Fruit fly (Drosophila melanogaster): ENCODE data around the gene SP555.

Gene SP555

DNA sequence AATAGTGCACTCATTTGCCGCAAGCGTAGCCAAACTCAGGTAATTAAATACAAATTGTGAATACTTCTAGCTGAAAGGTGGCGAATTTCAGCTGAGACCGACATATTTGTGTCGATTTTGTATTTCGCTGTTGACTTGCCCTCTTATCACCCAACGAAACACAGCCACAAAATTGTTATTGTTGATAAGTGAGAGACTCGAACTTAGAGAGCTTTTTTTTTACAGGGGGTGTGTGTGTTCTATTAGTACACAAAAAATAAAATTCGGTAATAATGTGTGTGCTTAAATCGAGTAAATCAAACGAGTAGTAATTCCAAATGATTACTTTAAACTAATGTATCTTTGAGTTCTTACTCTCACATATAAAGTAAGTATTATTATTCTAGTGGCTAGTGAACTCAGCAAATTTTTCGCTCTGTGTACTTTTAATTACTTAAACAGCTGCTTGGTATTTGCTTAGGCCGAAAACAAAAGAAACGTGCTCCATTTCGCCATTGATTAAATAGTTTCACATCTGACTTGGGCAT, 23.5 kb downstream of the SP555 start:
- TF ChIP-seq ttk (optimal IDR thresholded peaks at IDR 0.05) (no peak), h (optimal IDR thresholded peaks at IDR 0.05) (no peak), Myc (optimal IDR thresholded peaks at IDR 0.05) (no peak), insv (optimal IDR thresholded peaks at IDR 0.05) (no peak), Sin3A (optimal IDR thresholded peaks at IDR 0.05) (no peak), psq (optimal IDR thresholded peaks at IDR 0.05) (no peak)

DNA sequence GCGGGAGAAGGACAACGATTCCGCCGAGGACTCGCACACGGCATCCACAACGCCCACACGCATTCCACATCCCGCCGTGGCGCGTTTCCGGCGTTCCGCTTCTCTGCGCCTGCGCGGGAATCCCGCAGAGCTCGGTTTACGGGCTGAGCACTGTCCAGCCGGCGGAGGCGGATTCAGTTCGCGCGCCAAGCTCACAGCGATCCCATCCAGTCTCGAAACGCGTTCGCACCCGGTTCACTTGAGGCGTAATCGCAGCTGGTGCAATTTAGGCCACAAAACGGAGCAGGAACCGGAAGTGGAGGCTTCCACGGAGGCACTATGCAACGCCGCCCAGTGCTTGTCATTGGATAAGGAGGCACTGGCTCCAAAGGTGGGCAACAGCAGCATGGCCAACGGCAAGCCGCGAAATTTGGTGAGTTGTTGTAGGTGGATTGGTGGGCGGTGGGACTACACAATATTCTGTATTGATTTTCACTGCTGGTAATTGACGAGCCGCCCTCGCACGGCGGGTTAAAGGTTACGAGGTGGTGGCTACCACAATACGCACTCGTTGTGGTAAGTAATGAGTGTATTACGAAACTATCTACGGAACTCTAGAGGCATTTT, 25.4 kb downstream of the SP555 start:
- TF ChIP-seq Myc (optimal IDR thresholded peaks at IDR 0.05) (no peak), insv (optimal IDR thresholded peaks at IDR 0.05) (no peak), ttk (optimal IDR thresholded peaks at IDR 0.05) (no peak), psq (optimal IDR thresholded peaks at IDR 0.05) (no peak), Sin3A (optimal IDR thresholded peaks at IDR 0.05) (no peak), h (optimal IDR thresholded peaks at IDR 0.05) (no peak)

DNA sequence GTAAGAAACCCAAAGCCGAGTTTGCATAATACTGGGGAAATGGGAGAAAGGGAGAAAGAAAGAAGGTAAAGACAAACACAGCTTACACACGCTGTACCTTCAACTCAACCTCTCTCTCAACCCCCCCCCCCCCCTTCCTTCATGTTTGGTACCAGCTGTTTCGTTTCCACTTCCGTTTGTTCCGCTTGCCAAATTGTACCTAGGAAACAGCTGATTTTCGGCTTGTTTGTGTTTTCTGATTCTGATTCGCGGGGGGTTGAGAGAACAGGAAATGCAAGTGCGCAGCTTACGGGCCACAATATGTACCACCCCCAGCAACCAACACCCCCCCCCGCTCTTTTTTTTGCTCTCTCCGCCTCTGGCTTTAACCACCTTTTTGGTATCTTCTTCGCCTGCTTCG, 26.4 kb downstream of the SP555 start:
- TF ChIP-seq h (optimal IDR thresholded peaks at IDR 0.05) = no peak
- TF ChIP-seq insv (optimal IDR thresholded peaks at IDR 0.05) = no peak
- no peak for TF ChIP-seq Sin3A (optimal IDR thresholded peaks at IDR 0.05)
- TF ChIP-seq Myc (optimal IDR thresholded peaks at IDR 0.05) = no peak
- TF ChIP-seq psq (optimal IDR thresholded peaks at IDR 0.05) = no peak
- no peak for TF ChIP-seq ttk (optimal IDR thresholded peaks at IDR 0.05)

DNA sequence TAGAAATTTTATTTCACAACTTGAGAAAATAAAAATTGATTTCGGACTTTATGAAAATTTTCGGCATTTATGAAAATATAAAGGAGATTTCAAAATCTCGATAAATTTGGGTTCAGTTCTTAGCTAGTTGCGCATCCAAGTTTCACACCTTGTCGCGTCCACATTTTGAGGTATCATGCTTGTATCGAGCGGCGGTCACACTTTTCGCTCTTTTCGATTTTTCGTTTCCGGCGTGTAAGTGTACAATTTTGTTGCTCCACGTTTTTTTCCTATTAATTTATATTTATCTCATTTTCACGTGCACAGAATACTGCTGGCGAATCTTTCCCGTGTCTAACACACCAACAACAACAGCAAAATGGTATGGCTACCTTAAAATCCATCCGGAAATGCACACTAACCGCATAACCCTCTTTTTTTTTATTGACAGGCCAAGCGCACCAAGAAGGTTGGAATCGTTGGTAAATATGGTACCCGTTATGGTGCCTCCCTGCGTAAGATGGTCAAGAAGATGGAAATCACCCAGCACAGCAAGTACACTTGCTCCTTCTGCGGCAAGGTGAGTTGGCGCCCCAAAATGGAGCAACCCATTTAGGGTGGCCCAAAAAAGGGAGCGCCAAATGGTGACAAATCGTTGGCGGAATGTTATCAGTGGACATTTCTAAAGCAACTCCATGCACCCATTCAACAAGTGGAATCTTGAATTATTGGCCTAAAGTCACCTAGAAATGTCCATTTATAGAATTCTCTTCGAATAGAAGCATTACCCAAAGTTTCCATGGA, 33.5 kb downstream of the SP555 start, which contains the start of gene RpL37A:
RpL37A (plus strand) TSS at position 161 of the 783 bp plus-strand sequence.
- no peak for TF ChIP-seq ttk (optimal IDR thresholded peaks at IDR 0.05)
- TF ChIP-seq psq (optimal IDR thresholded peaks at IDR 0.05) = no peak
- no peak for TF ChIP-seq Sin3A (optimal IDR thresholded peaks at IDR 0.05)
- no peak for TF ChIP-seq h (optimal IDR thresholded peaks at IDR 0.05)
- no peak for TF ChIP-seq Myc (optimal IDR thresholded peaks at IDR 0.05)
- TF ChIP-seq insv (optimal IDR thresholded peaks at IDR 0.05) = no peak

DNA sequence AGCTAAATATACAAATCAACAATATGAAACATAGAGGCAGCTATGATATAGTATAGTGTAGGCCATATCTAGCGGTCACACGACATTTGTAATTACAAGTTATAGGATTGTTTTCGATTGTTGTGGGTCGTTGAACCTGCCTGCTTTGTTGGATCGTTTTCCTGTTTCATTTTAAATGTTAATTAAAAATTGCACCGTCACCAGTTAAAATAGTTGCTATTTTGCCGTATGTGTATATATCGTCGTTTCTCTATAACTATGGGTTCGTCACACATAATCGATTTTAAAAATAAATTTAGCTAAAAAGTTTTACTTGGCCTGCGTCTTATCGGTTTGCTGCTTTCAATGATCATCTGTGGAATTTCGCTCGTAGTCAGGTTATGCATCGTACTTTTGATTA, 34.8 kb downstream of the SP555 start:
- TF ChIP-seq insv (optimal IDR thresholded peaks at IDR 0.05) (no peak), ttk (optimal IDR thresholded peaks at IDR 0.05) (no peak), psq (optimal IDR thresholded peaks at IDR 0.05) (no peak), Myc (optimal IDR thresholded peaks at IDR 0.05) (no peak), h (optimal IDR thresholded peaks at IDR 0.05) (no peak), Sin3A (optimal IDR thresholded peaks at IDR 0.05) (no peak)

DNA sequence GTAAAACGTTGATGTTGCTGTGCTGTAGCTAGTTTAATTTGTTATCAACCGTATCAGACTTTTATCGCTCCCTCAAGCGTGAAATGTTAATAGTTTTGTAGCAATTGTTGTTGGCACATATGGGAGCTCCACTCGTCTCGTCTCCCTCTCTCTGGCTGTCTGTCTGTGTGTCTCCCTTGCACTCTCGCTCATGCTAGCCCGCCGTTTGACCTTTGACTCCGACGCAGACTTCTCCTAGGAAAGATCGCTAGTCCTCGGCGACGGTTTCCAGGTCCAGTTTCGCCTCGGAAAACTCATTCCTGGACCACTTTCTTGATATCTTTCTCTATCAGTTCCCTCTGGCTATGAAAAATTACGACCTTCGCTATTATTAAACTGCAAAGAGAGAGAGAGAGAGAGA, 41.7 kb downstream of the SP555 start:
- no peak for TF ChIP-seq Myc (optimal IDR thresholded peaks at IDR 0.05)
- TF ChIP-seq ttk (optimal IDR thresholded peaks at IDR 0.05) = no peak
- TF ChIP-seq h (optimal IDR thresholded peaks at IDR 0.05) = no peak
- TF ChIP-seq psq (optimal IDR thresholded peaks at IDR 0.05) = no peak
- TF ChIP-seq Sin3A (optimal IDR thresholded peaks at IDR 0.05) = no peak
- TF ChIP-seq insv (optimal IDR thresholded peaks at IDR 0.05) = no peak

DNA sequence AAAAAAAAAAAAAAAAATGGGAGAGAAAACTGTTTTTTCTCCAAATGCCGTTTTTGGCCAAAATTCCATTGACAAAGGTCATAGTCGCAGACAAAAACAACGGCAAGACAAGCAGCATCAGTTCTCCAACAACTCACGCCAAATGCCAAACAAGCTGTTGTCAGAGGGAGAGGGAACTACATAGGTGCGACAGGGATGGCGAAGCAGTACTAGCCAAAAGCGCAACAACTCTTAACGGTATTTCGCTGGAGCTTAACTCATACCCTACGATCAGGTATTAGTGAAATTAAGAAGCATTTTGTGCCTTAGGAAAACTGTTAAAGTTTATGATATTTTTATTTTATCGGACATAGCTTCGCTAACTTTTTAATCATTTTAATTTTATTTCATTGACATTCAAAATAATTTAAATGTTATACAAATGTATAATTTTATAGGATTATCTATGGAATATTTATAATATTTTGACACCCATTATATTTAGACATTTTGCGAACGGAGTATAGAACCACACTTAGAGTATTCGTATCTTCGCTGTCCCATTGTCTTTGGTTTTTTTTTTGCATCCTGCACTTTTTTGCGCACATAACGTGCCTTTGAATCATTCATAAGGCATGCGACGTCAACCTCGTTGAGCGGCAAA, 42.8 kb downstream of the SP555 start:
- TF ChIP-seq psq (optimal IDR thresholded peaks at IDR 0.05) (no peak), insv (optimal IDR thresholded peaks at IDR 0.05) (no peak), Myc (optimal IDR thresholded peaks at IDR 0.05) (no peak), ttk (optimal IDR thresholded peaks at IDR 0.05) (no peak), Sin3A (optimal IDR thresholded peaks at IDR 0.05) (no peak), h (optimal IDR thresholded peaks at IDR 0.05) (no peak)

DNA sequence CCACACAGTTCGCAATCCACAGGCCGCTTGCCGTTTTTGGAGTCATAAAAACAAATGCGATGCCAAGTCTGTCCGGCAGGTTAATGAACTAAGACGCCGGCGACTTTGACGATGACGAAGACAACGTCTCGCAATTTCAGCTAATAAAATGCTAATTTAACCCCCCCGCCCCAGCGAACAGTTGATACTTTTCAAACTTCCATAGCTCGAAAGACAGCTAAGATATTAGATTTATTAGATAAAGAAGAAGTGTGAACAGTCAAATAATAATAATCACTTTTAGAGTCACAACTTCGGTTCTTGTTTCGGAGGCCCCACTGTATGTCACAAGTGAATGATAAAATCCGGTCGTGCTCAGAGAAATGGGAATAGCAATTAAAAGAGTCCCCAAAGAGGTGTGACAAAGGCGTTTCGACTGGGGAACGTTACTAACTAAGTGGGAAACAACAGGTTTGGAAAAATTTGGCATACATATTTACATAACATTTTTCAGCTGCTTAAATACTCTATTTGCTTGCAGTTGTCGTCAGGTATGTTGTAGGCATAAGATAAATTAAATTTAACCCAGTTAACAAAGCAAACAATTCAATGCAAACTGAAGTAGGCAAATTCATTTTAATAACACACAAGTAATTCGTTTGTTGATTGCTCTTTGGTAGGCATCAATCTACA, 47.2 kb downstream of the SP555 start:
- TF ChIP-seq Sin3A (optimal IDR thresholded peaks at IDR 0.05) (no peak), h (optimal IDR thresholded peaks at IDR 0.05) (no peak), insv (optimal IDR thresholded peaks at IDR 0.05) (no peak), ttk (optimal IDR thresholded peaks at IDR 0.05) (no peak), Myc (optimal IDR thresholded peaks at IDR 0.05) (no peak), psq (optimal IDR thresholded peaks at IDR 0.05) (no peak)

DNA sequence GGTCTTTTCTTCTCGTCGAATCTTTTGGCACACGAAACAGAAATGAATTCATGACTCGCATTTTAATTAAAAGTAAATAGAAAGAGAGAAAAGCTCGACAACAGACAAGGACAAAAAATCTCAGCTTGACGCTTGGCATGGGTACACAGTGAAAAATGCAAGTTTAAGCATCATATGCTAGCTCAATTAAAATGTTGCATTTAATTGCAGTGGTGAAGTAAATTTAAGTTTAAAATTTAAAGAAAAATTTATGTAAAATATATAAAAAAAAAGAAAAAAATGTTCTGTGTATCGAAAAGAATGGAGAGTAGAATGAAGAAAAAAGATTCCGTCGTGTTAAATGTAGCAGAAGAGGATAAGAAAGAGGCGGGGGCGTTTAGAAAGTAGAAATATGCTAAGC, 48.1 kb downstream of the SP555 start:
- no peak for TF ChIP-seq ttk (optimal IDR thresholded peaks at IDR 0.05)
- TF ChIP-seq insv (optimal IDR thresholded peaks at IDR 0.05) = no peak
- no peak for TF ChIP-seq Myc (optimal IDR thresholded peaks at IDR 0.05)
- no peak for TF ChIP-seq psq (optimal IDR thresholded peaks at IDR 0.05)
- no peak for TF ChIP-seq Sin3A (optimal IDR thresholded peaks at IDR 0.05)
- no peak for TF ChIP-seq h (optimal IDR thresholded peaks at IDR 0.05)

DNA sequence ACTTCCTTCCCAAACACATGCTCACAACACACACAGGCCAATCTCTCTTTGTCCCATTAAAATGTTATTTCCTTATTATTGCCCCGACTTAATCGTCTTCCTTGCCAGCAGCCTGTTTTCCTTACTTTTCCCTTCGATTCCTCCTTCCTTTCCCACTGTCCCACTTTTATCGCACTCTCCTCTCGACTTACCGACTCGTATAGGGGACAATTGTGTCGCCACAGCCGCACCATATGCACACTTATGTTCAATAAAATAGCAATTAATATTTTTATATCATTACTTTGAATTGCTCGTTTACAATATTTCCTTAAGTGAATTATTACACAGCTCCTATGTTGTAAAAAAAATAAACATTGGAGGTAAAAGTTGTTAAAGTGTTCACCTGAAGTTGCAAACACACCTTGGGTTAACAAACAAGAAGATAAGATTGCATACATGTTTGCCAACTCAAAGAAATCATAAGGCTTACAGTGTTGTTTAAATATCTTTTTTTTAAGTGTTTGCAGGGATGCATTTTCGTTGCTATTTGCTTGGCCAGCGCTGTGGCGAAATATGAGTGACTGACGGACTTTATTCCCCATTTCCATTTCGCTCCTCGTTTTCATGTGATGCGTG, 49.5 kb downstream of the SP555 start:
- TF ChIP-seq insv (optimal IDR thresholded peaks at IDR 0.05) (no peak), psq (optimal IDR thresholded peaks at IDR 0.05) (no peak), h (optimal IDR thresholded peaks at IDR 0.05) (no peak), ttk (optimal IDR thresholded peaks at IDR 0.05) (no peak), Myc (optimal IDR thresholded peaks at IDR 0.05) (no peak), Sin3A (optimal IDR thresholded peaks at IDR 0.05) (no peak)

DNA sequence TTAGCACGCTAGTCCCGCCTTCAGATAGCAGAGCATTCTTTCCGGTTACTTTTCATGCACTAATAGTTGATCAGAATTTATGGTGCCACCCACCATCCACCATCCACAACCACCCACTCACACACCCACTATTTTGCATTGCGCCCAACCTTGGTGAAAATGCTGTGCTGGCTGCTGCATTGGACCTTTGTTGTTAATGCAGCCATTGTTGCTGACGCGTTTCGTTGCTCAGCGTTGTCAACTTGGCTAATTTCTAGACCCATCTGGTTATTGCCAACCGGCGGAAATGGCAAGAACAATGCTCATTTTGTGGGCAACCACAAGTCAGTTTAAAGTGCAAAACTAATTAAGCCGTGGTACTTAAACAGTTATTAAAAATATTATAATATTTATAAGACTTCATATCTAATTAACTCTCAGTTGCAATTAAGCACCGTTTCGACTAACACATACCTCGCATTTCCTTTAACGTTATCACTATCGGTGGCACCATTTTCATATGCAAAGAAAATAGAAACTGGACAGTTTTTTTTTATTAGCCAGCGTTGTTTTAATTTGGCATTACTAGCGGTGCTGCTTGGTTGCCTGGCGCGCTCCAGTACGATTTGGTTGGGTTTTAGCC, 51.3 kb downstream of the SP555 start:
- TF ChIP-seq Myc (optimal IDR thresholded peaks at IDR 0.05) (no peak), insv (optimal IDR thresholded peaks at IDR 0.05) (no peak), Sin3A (optimal IDR thresholded peaks at IDR 0.05) (no peak), psq (optimal IDR thresholded peaks at IDR 0.05) (no peak), h (optimal IDR thresholded peaks at IDR 0.05) (no peak), ttk (optimal IDR thresholded peaks at IDR 0.05) (no peak)

Data from Kc167 (cell line).